Worm (Caenorhabditis elegans): ENCODE measurements around the gene lact-9.
A peak's percentile ranks its signal among the peaks of the same experiment; 100 is the strongest.

DNA sequence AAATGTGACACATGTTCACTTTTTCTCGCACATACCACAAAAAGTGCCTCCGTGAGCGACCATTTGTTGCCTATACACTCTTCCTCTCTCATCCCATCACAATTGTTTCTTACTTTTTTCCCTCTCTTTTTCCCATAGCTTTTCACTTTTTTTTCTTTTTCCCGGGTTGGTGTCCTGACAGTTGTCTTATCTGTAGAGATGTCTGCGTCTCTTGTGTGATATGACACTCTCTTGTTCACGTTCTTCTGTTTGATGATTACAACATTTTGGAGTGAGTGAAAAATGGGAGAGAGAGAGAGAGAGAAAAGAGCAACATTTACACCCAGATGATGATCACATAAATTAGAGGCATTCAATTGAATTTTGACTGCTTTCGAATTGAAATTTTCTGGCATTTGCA, 40.9 kb upstream of the lact-9 start:
- no peak for TF ChIP-seq nhr-77 (tag; optimal IDR thresholded peaks at IDR 0.05)
- no peak for TF ChIP-seq nhr-76 (tag; optimal IDR thresholded peaks at IDR 0.05)
- peak; percentile 5 for TF ChIP-seq lin-13 (GFP tag; optimal IDR thresholded peaks at IDR 0.05)
- TF ChIP-seq T20F7.1 (GFP tag; optimal IDR thresholded peaks at IDR 0.05) = peak; percentile 18
- TF ChIP-seq unc-39 (tag; optimal IDR thresholded peaks at IDR 0.05) = no peak
- no peak for TF ChIP-seq mdt-29 (GFP tag; IDR thresholded peaks at IDR 0.05)
- no peak for TF ChIP-seq nhr-25 (tag; optimal IDR thresholded peaks at IDR 0.05; ENCODE audit: borderline replicate concordance, insufficient read depth)
- TF ChIP-seq fos-1 (tag; optimal IDR thresholded peaks at IDR 0.05) = no peak
- TF ChIP-seq unc-62 (GFP tag; optimal IDR thresholded peaks at IDR 0.05 in 1 of 2) = no peak
- TF ChIP-seq unc-62 (tag; optimal IDR thresholded peaks at IDR 0.05) = no peak
- TF ChIP-seq zip-11 (GFP tag; IDR thresholded peaks at IDR 0.05) = no peak
- TF ChIP-seq mep-1 (tag; optimal IDR thresholded peaks at IDR 0.05) = peak; percentile 64
- no peak for TF ChIP-seq snpc-4 (tag; optimal IDR thresholded peaks at IDR 0.05)
